Fruit fly (Drosophila melanogaster) whole organism, embryonic: Measurements from ENCODE around the gene Asator.

Experiments used
- Atf-2 ChIP-seq: fragments of 200-800 bp; sonication (Bioruptor generic); optimal IDR thresholded peaks from 2 replicates; lab custom pipeline; 2016; ENCODE audit warnings: missing biosample characterization, missing genetic modification characterization
- Atf3 ChIP-seq: fragments of 200-800 bp; sonication (Bioruptor generic); optimal IDR thresholded peaks from 3 replicates; lab custom pipeline; 2016; ENCODE audit warnings: missing biosample characterization, missing genetic modification characterization
- BtbVII ChIP-seq: fragments of 200-800 bp; sonication (Bioruptor generic); optimal IDR thresholded peaks from 3 replicates; lab custom pipeline; 2017; ENCODE audit warnings: missing biosample characterization, mild to moderate bottlenecking, missing genetic modification characterization
- CG11696 ChIP-seq: fragments of 200-800 bp; sonication (Bioruptor generic); IDR thresholded peaks from 2 replicates; pipeline ENCODE4 v1.3.6; 2022; ENCODE audit warnings: missing biosample characterization, missing genetic modification characterization
- CG12299 ChIP-seq: fragments of 200-800 bp; sonication (Bioruptor generic); optimal IDR thresholded peaks from 2 replicates; lab custom pipeline; 2018; ENCODE audit warnings: missing biosample characterization, mild to moderate bottlenecking, missing genetic modification characterization
- CG13296 ChIP-seq: fragments of 200-800 bp; sonication (Bioruptor generic); optimal IDR thresholded peaks from 3 replicates; lab custom pipeline; 2018; ENCODE audit warnings: missing biosample characterization, mild to moderate bottlenecking, missing genetic modification characterization
- CG15269 ChIP-seq: fragments of 200-800 bp; sonication (Bioruptor generic); optimal IDR thresholded peaks from 2 replicates; lab custom pipeline; 2018; ENCODE audit warnings: missing biosample characterization, mild to moderate bottlenecking, missing genetic modification characterization, moderate library complexity
- CG15479 ChIP-seq: fragments of 200-800 bp; sonication (Bioruptor generic); optimal IDR thresholded peaks from 3 replicates; lab custom pipeline; 2019; ENCODE audit warnings: missing biosample characterization, mild to moderate bottlenecking, missing genetic modification characterization, moderate library complexity
- CG15696 ChIP-seq: fragments of 200-800 bp; sonication (Bioruptor generic); optimal IDR thresholded peaks from 2 replicates; lab custom pipeline; 2019; ENCODE audit warnings: missing biosample characterization, mild to moderate bottlenecking, missing genetic modification characterization, moderate library complexity
- CG17829 ChIP-seq: fragments of 200-800 bp; optimal IDR thresholded peaks from 2 replicates; lab custom pipeline; 2019; ENCODE audit warnings: missing biosample characterization, mild to moderate bottlenecking, missing genetic modification characterization, moderate library complexity
- CG2199 ChIP-seq: fragments of 200-800 bp; sonication (Bioruptor generic); IDR thresholded peaks from 3 replicates; pipeline ENCODE4 v1.3.6; 2022; ENCODE audit warnings: missing biosample characterization, missing genetic modification characterization
- CG2202 ChIP-seq: fragments of 200-800 bp; sonication (Bioruptor generic); optimal IDR thresholded peaks from 2 replicates; lab custom pipeline; 2018; ENCODE audit warnings: missing biosample characterization, mild to moderate bottlenecking, missing genetic modification characterization
- CG4282 ChIP-seq: fragments of 200-800 bp; sonication (Bioruptor generic); optimal IDR thresholded peaks from 2 replicates; lab custom pipeline; 2016; ENCODE audit warnings: missing biosample characterization, missing genetic modification characterization
- CG6683 ChIP-seq: fragments of 200-800 bp; sonication (Bioruptor generic); optimal IDR thresholded peaks from 2 replicates; lab custom pipeline; 2017; ENCODE audit warnings: missing biosample characterization, mild to moderate bottlenecking, missing genetic modification characterization, missing genetic modification reagents
- CG6854 ChIP-seq: fragments of 200-800 bp; sonication (Bioruptor generic); optimal IDR thresholded peaks from 3 replicates; lab custom pipeline; 2017; ENCODE audit warnings: missing biosample characterization, mild to moderate bottlenecking, missing genetic modification characterization
- CG7271 ChIP-seq: fragments of 200-800 bp; sonication (Bioruptor generic); optimal IDR thresholded peaks from 2 replicates; lab custom pipeline; 2018; ENCODE audit warnings: missing biosample characterization, mild to moderate bottlenecking, missing genetic modification characterization, moderate library complexity
- Chrac-16 ChIP-seq: fragments of 200-800 bp; sonication (Bioruptor generic); optimal IDR thresholded peaks from 3 replicates; lab custom pipeline; 2016; ENCODE audit warnings: missing biosample characterization, missing genetic modification characterization
- CrebB ChIP-seq: fragments of 200-800 bp; sonication (Bioruptor generic); optimal IDR thresholded peaks from 3 replicates; lab custom pipeline; 2018; ENCODE audit warnings: missing biosample characterization, mild to moderate bottlenecking, missing genetic modification characterization
- D ChIP-seq, 2 experiments: fragments of 200-800 bp in 1 of 2; fragments of >200 bp in 1 of 2; sonication (Bioruptor generic) in 1 of 2; optimal IDR thresholded peaks; 2 replicates in 1 of 2; 3 replicates in 1 of 2; lab custom pipeline; 2017; ENCODE audit warnings: mild to moderate bottlenecking in 1 of 2, missing biosample characterization in 1 of 2, missing genetic modification characterization in 1 of 2, missing genetic modification reagents in 1 of 2
- Dbx ChIP-seq: fragments of 200-800 bp; sonication (Bioruptor generic); IDR thresholded peaks from 3 replicates; pipeline ENCODE4 v1.3.6; 2022; ENCODE audit warnings: missing biosample characterization, missing genetic modification characterization
- Dek ChIP-seq: fragments of 200-800 bp; sonication (Bioruptor generic); optimal IDR thresholded peaks from 3 replicates; lab custom pipeline; 2019; ENCODE audit warnings: missing biosample characterization, mild to moderate bottlenecking, missing genetic modification characterization, moderate library complexity
- Doc2 ChIP-seq: fragments of 200-800 bp; sonication (Bioruptor generic); IDR thresholded peaks from 2 replicates; pipeline ENCODE4 v1.3.6; 2022; ENCODE audit warnings: missing biosample characterization, missing genetic modification characterization
- Doc3 ChIP-seq: fragments of 200-800 bp; sonication (Bioruptor generic); IDR thresholded peaks from 3 replicates; pipeline ENCODE4 v1.3.6; 2022; ENCODE audit warnings: missing biosample characterization, missing genetic modification characterization; ENCODE audit not compliant: partially characterized antibody
- ERR ChIP-seq: fragments of 200-800 bp; sonication (Bioruptor generic); optimal IDR thresholded peaks from 2 replicates; lab custom pipeline; 2016; ENCODE audit warnings: missing biosample characterization, missing genetic modification characterization
- Fer3 ChIP-seq: fragments of 200-800 bp; sonication (Bioruptor generic); optimal IDR thresholded peaks from 2 replicates; lab custom pipeline; 2018; ENCODE audit warnings: missing biosample characterization, mild to moderate bottlenecking, missing genetic modification characterization, moderate library complexity
- H2.0 ChIP-seq: fragments of 200-800 bp; sonication (Bioruptor generic); IDR thresholded peaks from 2 replicates; pipeline ENCODE4 v1.3.6; 2022; ENCODE audit warnings: missing biosample characterization, missing genetic modification characterization
- Sox100B ChIP-seq: fragments of 200-800 bp; sonication (Bioruptor generic); optimal IDR thresholded peaks from 3 replicates; lab custom pipeline; 2018; ENCODE audit warnings: missing biosample characterization, mild to moderate bottlenecking, missing genetic modification characterization
- Sry-β ChIP-seq: fragments of 200-800 bp; sonication (Bioruptor generic); optimal IDR thresholded peaks from 2 replicates; lab custom pipeline; 2018; ENCODE audit warnings: missing biosample characterization, mild to moderate bottlenecking, missing genetic modification characterization, moderate library complexity
- br ChIP-seq: fragments of >200 bp; optimal IDR thresholded peaks from 2 replicates; lab custom pipeline; 2017
- chn ChIP-seq: fragments of 200-800 bp; sonication (Bioruptor generic); optimal IDR thresholded peaks from 2 replicates; lab custom pipeline; 2016; ENCODE audit warnings: missing biosample characterization, missing genetic modification characterization
- dati ChIP-seq: fragments of 200-800 bp; sonication (Bioruptor generic); IDR thresholded peaks from 2 replicates; pipeline ENCODE4 v1.3.6; 2022; ENCODE audit warnings: missing biosample characterization, missing genetic modification characterization
- fu2 ChIP-seq: fragments of 200-800 bp; sonication (Bioruptor generic); optimal IDR thresholded peaks from 2 replicates; lab custom pipeline; 2016; ENCODE audit warnings: missing biosample characterization, missing genetic modification characterization
- gce ChIP-seq: fragments of 200-800 bp; sonication (Bioruptor generic); IDR thresholded peaks from 3 replicates; pipeline ENCODE4 v1.3.6; 2022; ENCODE audit warnings: missing biosample characterization, missing genetic modification characterization
- gcm ChIP-seq: fragments of 200-800 bp; sonication (Bioruptor generic); optimal IDR thresholded peaks from 2 replicates; lab custom pipeline; 2019; ENCODE audit warnings: missing biosample characterization, mild to moderate bottlenecking, missing genetic modification characterization, moderate library complexity
- grn ChIP-seq: fragments of 200-800 bp; sonication (Bioruptor generic); optimal IDR thresholded peaks from 3 replicates; lab custom pipeline; 2017; ENCODE audit warnings: missing biosample characterization, missing genetic modification characterization
- gsb-n ChIP-seq: fragments of 200-800 bp; sonication (Bioruptor generic); optimal IDR thresholded peaks from 3 replicates; lab custom pipeline; 2018; ENCODE audit warnings: missing biosample characterization, mild to moderate bottlenecking, missing genetic modification characterization
- gt ChIP-seq: fragments of 200-800 bp; sonication (Bioruptor generic); IDR thresholded peaks from 2 replicates; pipeline ENCODE4 v1.3.6; 2022; ENCODE audit warnings: missing biosample characterization, missing genetic modification characterization
- ham ChIP-seq: fragments of 200-800 bp; sonication (Bioruptor generic); IDR thresholded peaks from 2 replicates; pipeline ENCODE4 v1.3.6; 2022; ENCODE audit warnings: missing biosample characterization, missing genetic modification characterization
- hbn ChIP-seq: fragments of 200-800 bp; sonication (Bioruptor generic); IDR thresholded peaks from 2 replicates; pipeline ENCODE4 v1.3.6; 2022; ENCODE audit warnings: missing biosample characterization, missing genetic modification characterization; ENCODE audit not compliant: partially characterized antibody
- insv ChIP-seq, 2 experiments: fragments of 200-800 bp; sonication (Bioruptor generic); optimal IDR thresholded peaks; 3 replicates each; lab custom pipeline; 2016 to 2018; ENCODE audit warnings: missing biosample characterization in 2 of 2, missing genetic modification characterization in 2 of 2
- klu ChIP-seq: fragments of 200-800 bp; sonication (Bioruptor generic); IDR thresholded peaks from 2 replicates; pipeline ENCODE4 v1.3.6; 2022; ENCODE audit warnings: missing biosample characterization, missing genetic modification characterization
- mirr ChIP-seq: fragments of 200-800 bp; sonication (Bioruptor generic); optimal IDR thresholded peaks from 3 replicates; lab custom pipeline; 2018; ENCODE audit warnings: missing biosample characterization, mild to moderate bottlenecking, missing genetic modification characterization
- nerfin-1 ChIP-seq: fragments of 200-800 bp; sonication (Bioruptor generic); optimal IDR thresholded peaks from 3 replicates; lab custom pipeline; 2019; ENCODE audit warnings: missing biosample characterization, mild to moderate bottlenecking, missing genetic modification characterization, moderate library complexity
- nom ChIP-seq: fragments of 200-800 bp; sonication (Bioruptor generic); optimal IDR thresholded peaks from 2 replicates; lab custom pipeline; 2017; ENCODE audit warnings: missing biosample characterization, missing genetic modification characterization, mild to moderate bottlenecking, moderate library complexity, missing genetic modification reagents
- run ChIP-seq: fragments of 200-800 bp; sonication (Bioruptor generic); optimal IDR thresholded peaks from 3 replicates; lab custom pipeline; 2018; ENCODE audit warnings: missing biosample characterization, mild to moderate bottlenecking, missing genetic modification characterization
- sens ChIP-seq: fragments of 200-800 bp; sonication (Bioruptor generic); peaks from one replicate; lab custom pipeline; 2016; ENCODE audit warnings: missing biosample characterization, missing genetic modification characterization
- sens-2 ChIP-seq: fragments of 200-800 bp; sonication (Bioruptor generic); IDR thresholded peaks from 2 replicates; pipeline ENCODE4 v1.3.6; 2022; ENCODE audit warnings: missing biosample characterization, missing genetic modification characterization
- shn ChIP-seq: fragments of 200-800 bp; sonication (Bioruptor generic); optimal IDR thresholded peaks from 3 replicates; lab custom pipeline; 2016; ENCODE audit warnings: missing biosample characterization, missing genetic modification characterization
- twi ChIP-seq: fragments of 200-800 bp; optimal IDR thresholded peaks from 2 replicates; lab custom pipeline; 2019; ENCODE audit warnings: missing biosample characterization, mild to moderate bottlenecking, missing genetic modification characterization, moderate library complexity

Gene Asator

DNA sequence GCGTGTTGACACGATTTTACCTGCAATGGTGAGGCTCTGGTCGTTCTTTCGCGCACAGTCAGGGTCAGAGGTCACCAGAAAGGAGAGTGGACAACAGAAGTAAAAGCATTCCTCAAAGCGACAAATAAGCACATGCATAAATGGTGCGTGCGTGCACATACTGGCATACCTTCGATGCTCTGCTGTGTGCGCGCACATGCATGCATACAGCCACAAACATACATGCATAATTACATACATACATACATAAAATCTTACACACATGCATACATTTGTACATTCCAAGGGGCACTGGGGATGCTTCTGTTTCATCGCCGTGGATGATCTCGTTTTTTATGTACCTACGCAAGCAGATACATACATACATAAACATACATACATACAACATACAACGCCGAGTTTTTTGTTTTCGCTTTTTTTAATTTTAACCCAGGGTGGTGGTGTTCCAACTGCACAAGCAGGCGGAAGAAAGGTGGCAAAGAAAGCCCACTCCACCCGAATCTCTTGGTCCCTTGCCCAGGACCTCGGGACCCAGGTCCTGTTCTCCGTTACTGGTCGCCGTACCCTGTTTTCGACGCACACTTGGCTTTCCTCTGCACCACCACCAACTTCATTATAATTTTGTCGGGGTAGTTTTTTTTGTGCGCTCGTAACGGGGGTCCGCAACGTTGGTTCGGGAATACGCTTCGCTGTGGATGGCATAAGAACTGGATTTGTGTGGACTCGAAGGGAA, at the start of gene Asator (continued):
- TF ChIP-seq Dbx (GFP tag; lab: Robert Waterston, UW) = peak; percentile 58; the same call in 1 of the 3 replicates
- no peak for TF ChIP-seq Doc3 (GFP tag; lab: Robert Waterston, UW)
- TF ChIP-seq gce (GFP tag; lab: Robert Waterston, UW) = 0 out of 3 replicates have a peak, but pooled peaks have one; percentile 44
- peak; percentile 35 for TF ChIP-seq ERR (GFP tag; lab: Kevin White, UChicago)
- TF ChIP-seq gsb-n (tag; lab: Kevin White, UChicago) = peak; percentile 80
- peak; percentile 71 for TF ChIP-seq CG17829 (tag; lab: Kevin White, UChicago)
- peak; percentile 8 for TF ChIP-seq fu2 (GFP tag; lab: Kevin White, UChicago)
- peak; percentile 65 for TF ChIP-seq nom (GFP tag; lab: Kevin White, UChicago)
- peak; percentile 3 for TF ChIP-seq CG2202 (tag; lab: Kevin White, UChicago)
- TF ChIP-seq hbn = no peak
- peak; percentile 91 for TF ChIP-seq nerfin-1 (tag; lab: Kevin White, UChicago)
- peak; percentile 30 for TF ChIP-seq mirr (GFP tag; lab: Kevin White, UChicago)
- TF ChIP-seq Atf3 = peak; percentile 55
- TF ChIP-seq CG12299 (tag; lab: Kevin White, UChicago) = peak; percentile 21
- peak; percentile 43 for TF ChIP-seq CG15479 (GFP tag; lab: Kevin White, UChicago)
- TF ChIP-seq twi = no peak
- TF ChIP-seq dati (GFP tag; lab: Robert Waterston, UW) = no peak
- TF ChIP-seq br (lab: Kevin White, UChicago) = no peak
- no peak for TF ChIP-seq klu (GFP tag; lab: Robert Waterston, UW)
- TF ChIP-seq CG11696 (GFP tag; lab: Robert Waterston, UW) = peak; percentile 12; the same call in 1 of the 2 replicates
- no peak for TF ChIP-seq CG4282 (GFP tag; lab: Kevin White, UChicago)
- TF ChIP-seq Chrac-16 (GFP tag; lab: Kevin White, UChicago) = peak; percentile 47
- TF ChIP-seq Sox100B (GFP tag; lab: Kevin White, UChicago) = peak; percentile 30
- peak; percentile 15 for TF ChIP-seq Atf-2 (GFP tag; lab: Kevin White, UChicago)
- peak; percentile 49 for TF ChIP-seq Dek (tag; lab: Kevin White, UChicago)
- peak; percentile 4 for TF ChIP-seq run
- TF ChIP-seq CG6683 = peak; percentile 49
- TF ChIP-seq chn (GFP tag; lab: Kevin White, UChicago) = peak; percentile 75
- no peak for TF ChIP-seq gt (GFP tag; lab: Robert Waterston, UW)
- no peak for TF ChIP-seq D (optimal IDR thresholded peaks at IDR 0.05; lab: Kevin White, UChicago)
- TF ChIP-seq D (GFP tag; optimal IDR thresholded peaks at IDR 0.05; lab: Kevin White, UChicago) = peak; percentile 16
- peak; percentile 49 for TF ChIP-seq CG6854 (GFP tag; lab: Kevin White, UChicago)
- TF ChIP-seq CrebB (tag; lab: Kevin White, UChicago) = peak; percentile 32
- TF ChIP-seq Sry-β = no peak
- peak; percentile 61 for TF ChIP-seq Fer3 (tag; lab: Kevin White, UChicago)
- no peak for TF ChIP-seq ham (GFP tag; lab: Robert Waterston, UW)
- no peak for TF ChIP-seq insv (GFP tag; optimal IDR thresholded peaks at IDR 0.05; lab: Kevin White, UChicago)
- TF ChIP-seq grn = no peak
- no peak for TF ChIP-seq CG7271 (tag; lab: Kevin White, UChicago)
- no peak; the same call in 1 of the 2 replicates for TF ChIP-seq H2.0 (GFP tag; lab: Robert Waterston, UW)
- TF ChIP-seq sens (GFP tag; lab: Kevin White, UChicago) = peak; percentile 92
- TF ChIP-seq CG2199 = peak; percentile 87
- peak; percentile 39 for TF ChIP-seq CG15696 (tag; lab: Kevin White, UChicago)
- TF ChIP-seq shn (GFP tag; lab: Kevin White, UChicago) = peak; percentile 73
- peak; percentile 62 for TF ChIP-seq CG15269 (tag; lab: Kevin White, UChicago)
- peak; percentile 54 for TF ChIP-seq CG13296 (GFP tag; lab: Kevin White, UChicago)
- TF ChIP-seq Doc2 (GFP tag; lab: Robert Waterston, UW) = no peak
- TF ChIP-seq gcm (GFP tag; lab: Kevin White, UChicago) = peak; percentile 16
- no peak for TF ChIP-seq sens-2 (GFP tag; lab: Robert Waterston, UW)
- TF ChIP-seq BtbVII (GFP tag; lab: Kevin White, UChicago) = peak; percentile 13
